Fruit fly (Drosophila melanogaster) S2 (cell line): ENCODE results near the gene Cpr65Ea.

Source experiments
- CG8478 ChIP-seq: fragments of >200 bp; optimal IDR thresholded peaks from 2 replicates; lab custom pipeline; 2018
- CTCF ChIP-seq, 2 experiments: fragments of >200 bp; optimal IDR thresholded peaks; 2 replicates each; lab custom pipeline; 2018

The Cpr65Ea gene

DNA sequence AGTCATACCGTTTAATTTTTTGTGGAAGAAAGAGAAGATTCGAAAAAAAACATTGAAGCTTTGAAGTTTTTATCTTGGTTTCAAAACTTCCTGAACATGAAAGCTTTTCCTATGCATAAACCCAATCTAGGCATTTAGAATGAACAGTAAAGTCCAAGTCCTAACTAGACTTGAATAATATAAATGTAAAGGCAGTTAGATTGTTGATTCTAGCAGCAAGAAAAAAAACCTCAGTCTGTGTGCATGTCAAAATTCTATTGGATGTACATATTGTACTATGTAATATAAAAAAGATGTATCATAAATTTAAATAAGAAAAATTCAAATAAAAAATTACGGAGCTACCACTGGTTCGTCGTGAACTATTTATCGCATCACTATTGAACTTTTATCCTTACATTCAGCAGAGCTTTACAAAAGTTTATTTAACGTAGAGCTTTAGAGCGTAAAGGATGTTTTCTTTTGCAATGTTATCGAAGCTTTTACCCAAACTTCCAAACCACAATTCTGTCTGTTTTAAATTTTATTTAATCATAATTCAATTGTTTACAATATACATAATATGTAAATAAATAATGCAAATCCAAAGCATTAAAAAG is 27.9 kb downstream of the Cpr65Ea start:
- TF ChIP-seq CTCF (optimal IDR thresholded peaks at IDR 0.05; lab: Kevin White, UChicago) = no peak
- TF ChIP-seq CG8478 = no peak

DNA sequence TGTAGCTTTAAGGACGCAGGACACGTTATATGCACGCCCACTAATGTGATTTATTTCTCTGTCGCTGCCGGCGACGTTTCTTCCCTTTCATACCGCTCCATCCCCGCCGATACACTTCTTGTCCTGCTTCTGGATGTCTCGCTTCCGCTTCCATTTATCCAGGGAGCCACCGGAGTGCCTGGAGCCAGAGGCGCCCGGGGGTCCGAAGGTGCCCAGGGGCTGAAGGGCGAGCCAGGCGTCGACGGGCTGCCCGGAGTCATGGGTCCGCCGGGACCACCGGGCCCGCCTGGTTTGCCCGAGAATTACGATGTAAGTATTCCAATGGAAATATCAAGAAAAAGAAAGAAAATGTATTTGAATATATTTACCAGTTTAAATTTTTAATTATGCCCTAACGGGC is 48.6 kb downstream of the Cpr65Ea start:
- TF ChIP-seq CTCF (optimal IDR thresholded peaks at IDR 0.05; lab: Kevin White, UChicago) (no peak), CG8478 (no peak)
